Worm (Caenorhabditis elegans) whole organism, mixed stage, embryonic: ENCODE results near the gene snf-10.

Experiments used
- blmp-1 ChIP-seq: fragments of 150-350 bp; optimal IDR thresholded peaks from 2 replicates; lab custom pipeline; 2014; ENCODE audit warnings: missing biosample characterization, missing genetic modification characterization
- nhr-237 ChIP-seq: fragments of 150-350 bp; optimal IDR thresholded peaks from 2 replicates; lab custom pipeline; 2014; ENCODE audit warnings: missing biosample characterization, missing genetic modification characterization
- snpc-4 ChIP-seq: fragments of 150-350 bp; optimal IDR thresholded peaks from 2 replicates; lab custom pipeline; 2014; ENCODE audit warnings: missing biosample characterization, missing genetic modification characterization
- unc-62 ChIP-seq: fragments of 150-350 bp; optimal IDR thresholded peaks from 2 replicates; lab custom pipeline; 2014; ENCODE audit warnings: missing biosample characterization, missing genetic modification reagents, missing genetic modification characterization

DNA sequence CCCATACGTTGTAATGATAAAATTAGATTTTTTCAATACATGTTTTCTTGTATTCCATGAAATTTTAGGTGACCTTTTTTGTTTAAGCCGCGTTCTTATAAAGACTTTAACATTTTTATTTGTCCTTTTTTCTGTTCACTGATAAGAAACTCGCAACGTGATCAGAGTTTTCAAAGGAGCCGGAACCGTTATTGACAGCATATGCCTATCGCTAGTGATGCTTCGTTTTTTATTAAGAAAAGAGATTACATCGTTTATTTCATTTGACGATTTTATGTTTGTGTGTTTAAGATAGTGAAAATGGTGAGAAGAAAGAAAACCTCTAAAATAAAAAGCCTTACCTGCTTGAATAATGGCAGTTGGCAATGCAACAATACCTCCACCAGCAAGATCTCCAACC lies 8.0 kb downstream of the snf-10 start:
- TF ChIP-seq blmp-1 (tag; lab: Kevin White, UChicago) (no peak), snpc-4 (tag; lab: Kevin White, UChicago) (no peak), unc-62 (GFP tag; lab: Kevin White, UChicago) (no peak), nhr-237 (tag; lab: Kevin White, UChicago) (no peak)
